Worm (Caenorhabditis elegans) whole organism, L4/young adult: ENCODE data around the gene lim-4.

Source experiments
- W03F9.2 ChIP-seq: fragments of 150-350 bp; optimal IDR thresholded peaks from 2 replicates; lab custom pipeline; 2014; ENCODE audit warnings: missing biosample characterization, missing genetic modification characterization
- dao-5 ChIP-seq: sonication (generic microtip); optimal IDR thresholded peaks from 2 replicates; lab custom pipeline; 2016; ENCODE audit warnings: missing genotype, missing genetic modification characterization, moderate library complexity, missing compliant biosample characterization
- him-1 ChIP-seq: sonication (generic microtip); optimal IDR thresholded peaks from 2 replicates; lab custom pipeline; 2016; ENCODE audit warnings: missing genotype, missing genetic modification reagents, missing genetic modification characterization, missing compliant biosample characterization

- TF ChIP-seq W03F9.2 (no peak), him-1 (no peak), dao-5 (tag; lab: Kevin White, UChicago) (no peak)
These were observed 4.9 kb upstream of the lim-4 start, which contains the start of gene F47F2.1 for ce11 chrX:3878233-3878632.
